Worm (Caenorhabditis elegans) whole organism, L3 larva: ENCODE results near the gene arrd-4.

Experiments
- aly-2 ChIP-seq: fragments of 150-350 bp; optimal IDR thresholded peaks from 2 replicates; lab custom pipeline; 2014; ENCODE audit warnings: missing biosample characterization, missing genetic modification characterization
- ceh-28 ChIP-seq: fragments of 150-350 bp; optimal IDR thresholded peaks from 2 replicates; lab custom pipeline; 2014; ENCODE audit warnings: missing biosample characterization, missing genetic modification reagents, missing genetic modification characterization
- egl-27 ChIP-seq: sonication (generic microtip); optimal IDR thresholded peaks from 4 replicates; lab custom pipeline; 2017; ENCODE audit warnings: missing biosample characterization, missing genetic modification reagents, missing genetic modification characterization
- elt-2 ChIP-seq: sonication (generic microtip); optimal IDR thresholded peaks from 2 replicates; lab custom pipeline; 2016; ENCODE audit warnings: missing genetic modification reagents, mild to moderate bottlenecking, missing genetic modification characterization, missing compliant biosample characterization
- hmg-11 ChIP-seq: sonication (generic microtip); optimal IDR thresholded peaks from 2 replicates; lab custom pipeline; 2016; ENCODE audit warnings: missing genetic modification characterization, missing compliant biosample characterization
- lin-15B ChIP-seq: fragments of 150-350 bp; optimal IDR thresholded peaks from 2 replicates; lab custom pipeline; 2014; ENCODE audit warnings: missing biosample characterization, missing genetic modification characterization
- lin-39 ChIP-seq: fragments of 150-350 bp; optimal IDR thresholded peaks from 2 replicates; lab custom pipeline; 2018; ENCODE audit warnings: missing biosample characterization, missing genetic modification reagents, missing genetic modification characterization
- nhr-237 ChIP-seq: fragments of 150-350 bp; optimal IDR thresholded peaks from 2 replicates; lab custom pipeline; 2014; ENCODE audit warnings: missing biosample characterization, missing genetic modification characterization
- nhr-43 ChIP-seq: sonication (generic microtip); optimal IDR thresholded peaks from 2 replicates; lab custom pipeline; 2016; ENCODE audit warnings: mild to moderate bottlenecking, missing genetic modification characterization, missing compliant biosample characterization; ENCODE audit not compliant: poor library complexity, severe bottlenecking
- nhr-67 ChIP-seq: fragments of 150-350 bp; optimal IDR thresholded peaks from 2 replicates; lab custom pipeline; 2014; ENCODE audit warnings: missing biosample characterization, missing genetic modification characterization

ce11 chrII:9834921-9835320, 3.2 kb downstream of the arrd-4 start, which contains the start of gene arrd-5:
- TF ChIP-seq aly-2 (tag; lab: Kevin White, UChicago) (no peak), nhr-237 (tag; lab: Kevin White, UChicago) (no peak), egl-27 (tag; lab: Kevin White, UChicago) (no peak), lin-15B (tag; lab: Kevin White, UChicago) (no peak), hmg-11 (tag; lab: Kevin White, UChicago) (no peak), lin-39 (tag; lab: Kevin White, UChicago) (no peak), nhr-43 (no peak), ceh-28 (tag; lab: Kevin White, UChicago) (no peak), elt-2 (tag; lab: Kevin White, UChicago) (no peak), nhr-67 (no peak)
